Worm (Caenorhabditis elegans) whole organism, L2 larva: Measurements from ENCODE around the gene Y61A9LA.4.

ENCODE experiments used
- C34F6.9 ChIP-seq: fragments of 150-350 bp; optimal IDR thresholded peaks from 2 replicates; lab custom pipeline; 2014; ENCODE audit warnings: missing biosample characterization, missing genetic modification characterization
- F13H6.1 ChIP-seq: sonication (generic microtip); optimal IDR thresholded peaks from 2 replicates; lab custom pipeline; 2016; ENCODE audit warnings: missing genetic modification characterization, missing compliant biosample characterization
- R02D3.7 ChIP-seq: fragments of 150-350 bp; optimal IDR thresholded peaks from 2 replicates; lab custom pipeline; 2014; ENCODE audit warnings: missing biosample characterization, missing genetic modification characterization
- Y55F3AM.14 ChIP-seq: fragments of 200-800 bp; sonication (Bioruptor generic); optimal IDR thresholded peaks from 2 replicates; lab custom pipeline; 2018; ENCODE audit warnings: mild to moderate bottlenecking, missing genetic modification characterization, missing compliant biosample characterization
- ZK546.5 ChIP-seq: sonication (generic microtip); optimal IDR thresholded peaks from 2 replicates; lab custom pipeline; 2017; ENCODE audit warnings: missing biosample characterization, missing genetic modification characterization
- alr-1 ChIP-seq: fragments of 150-350 bp; optimal IDR thresholded peaks from 2 replicates; lab custom pipeline; 2014; ENCODE audit warnings: missing biosample characterization, missing genetic modification characterization
- aly-2 ChIP-seq: fragments of 150-350 bp; optimal IDR thresholded peaks from 2 replicates; lab custom pipeline; 2014; ENCODE audit warnings: missing biosample characterization, missing genetic modification characterization
- ama-1 ChIP-seq: fragments of 150-350 bp; optimal IDR thresholded peaks from 2 replicates; lab custom pipeline; 2018; ENCODE audit warnings: inconsistent platforms
- blmp-1 ChIP-seq: sonication (generic microtip); optimal IDR thresholded peaks from 2 replicates; lab custom pipeline; 2017; ENCODE audit warnings: missing genetic modification characterization, mild to moderate bottlenecking, missing compliant biosample characterization, antibody characterized with exemption, moderate library complexity; ENCODE audit not compliant: insufficient read depth
- ceh-16 ChIP-seq: fragments of 150-350 bp; optimal IDR thresholded peaks from 2 replicates; lab custom pipeline; 2014; ENCODE audit warnings: missing biosample characterization, missing genetic modification characterization
- ceh-82 ChIP-seq: fragments of 150-350 bp; optimal IDR thresholded peaks from 2 replicates; lab custom pipeline; 2014; ENCODE audit warnings: missing biosample characterization, missing genetic modification characterization
- crh-2 ChIP-seq: sonication (generic microtip); optimal IDR thresholded peaks from 2 replicates; lab custom pipeline; 2017; ENCODE audit warnings: missing biosample characterization, missing genetic modification characterization
- dmd-4 ChIP-seq: sonication (generic microtip); optimal IDR thresholded peaks from 2 replicates; lab custom pipeline; 2017; ENCODE audit warnings: missing biosample characterization, missing genetic modification characterization
- egl-27 ChIP-seq: sonication (generic microtip); optimal IDR thresholded peaks from 3 replicates; lab custom pipeline; 2017; ENCODE audit warnings: missing biosample characterization, missing genetic modification reagents, missing genetic modification characterization
- elt-1 ChIP-seq: fragments of 150-350 bp; optimal IDR thresholded peaks from 2 replicates; lab custom pipeline; 2014; ENCODE audit warnings: missing biosample characterization, missing genetic modification characterization
- elt-3 ChIP-seq: sonication (generic microtip); optimal IDR thresholded peaks from 2 replicates; lab custom pipeline; 2017; ENCODE audit warnings: missing biosample characterization, missing genetic modification characterization
- fos-1 ChIP-seq: fragments of 150-350 bp; optimal IDR thresholded peaks from 2 replicates; lab custom pipeline; 2014; ENCODE audit warnings: missing biosample characterization, missing genetic modification characterization
- gmeb-1 ChIP-seq: fragments of 150-350 bp; optimal IDR thresholded peaks from 2 replicates; lab custom pipeline; 2014; ENCODE audit warnings: missing biosample characterization, missing genetic modification characterization
- lin-11 ChIP-seq: fragments of 150-350 bp; sonication (generic microtip); optimal IDR thresholded peaks from 2 replicates; lab custom pipeline; 2014; ENCODE audit warnings: missing biosample characterization, missing genetic modification characterization, inconsistent platforms, mixed read lengths
- lin-13 ChIP-seq: fragments of 150-350 bp; optimal IDR thresholded peaks from 2 replicates; lab custom pipeline; 2014; ENCODE audit warnings: missing biosample characterization, missing genetic modification reagents, missing genetic modification characterization
- lin-39 ChIP-seq: fragments of 150-350 bp; optimal IDR thresholded peaks from 2 replicates; lab custom pipeline; 2014; ENCODE audit warnings: missing biosample characterization, missing genetic modification reagents, missing genetic modification characterization
- lsy-2 ChIP-seq, 2 experiments: fragments of 150-350 bp in 1 of 2; sonication (generic microtip) in 1 of 2; optimal IDR thresholded peaks; 2 replicates each; lab custom pipeline; 2014 to 2017; ENCODE audit warnings: missing biosample characterization in 2 of 2, missing genetic modification characterization in 2 of 2
- mab-5 ChIP-seq: fragments of 150-350 bp; optimal IDR thresholded peaks from 2 replicates; lab custom pipeline; 2014; ENCODE audit warnings: missing biosample characterization, missing genetic modification characterization
- mbf-1 ChIP-seq: sonication (generic microtip); optimal IDR thresholded peaks from 2 replicates; lab custom pipeline; 2017; ENCODE audit warnings: missing biosample characterization, missing genetic modification characterization
- mdl-1 ChIP-seq, 2 experiments: fragments of 150-350 bp in 1 of 2; sonication (generic microtip) in 1 of 2; optimal IDR thresholded peaks; 2 replicates each; lab custom pipeline; 2017; ENCODE audit warnings: missing biosample characterization in 2 of 2, missing genetic modification characterization in 2 of 2
- nhr-10 ChIP-seq: sonication (generic microtip); optimal IDR thresholded peaks from 2 replicates; lab custom pipeline; 2017; ENCODE audit warnings: missing biosample characterization, missing genetic modification characterization
- nhr-11 ChIP-seq: fragments of 150-350 bp; optimal IDR thresholded peaks from 2 replicates; lab custom pipeline; 2014; ENCODE audit warnings: missing biosample characterization, missing genetic modification characterization
- nhr-12 ChIP-seq: fragments of 150-350 bp; optimal IDR thresholded peaks from 2 replicates; lab custom pipeline; 2014; ENCODE audit warnings: missing biosample characterization, missing genetic modification characterization
- nhr-129 ChIP-seq: fragments of 150-350 bp; optimal IDR thresholded peaks from 2 replicates; lab custom pipeline; 2014; ENCODE audit warnings: missing biosample characterization, missing genetic modification characterization
- nhr-21 ChIP-seq: fragments of 150-350 bp; optimal IDR thresholded peaks from 2 replicates; lab custom pipeline; 2014; ENCODE audit warnings: missing biosample characterization, missing genetic modification characterization
- nhr-23 ChIP-seq: fragments of 150-350 bp; optimal IDR thresholded peaks from 2 replicates; lab custom pipeline; 2014; ENCODE audit warnings: missing biosample characterization, missing genetic modification reagents, missing genetic modification characterization
- nhr-237 ChIP-seq: fragments of 150-350 bp; optimal IDR thresholded peaks from 2 replicates; lab custom pipeline; 2014; ENCODE audit warnings: missing biosample characterization, missing genetic modification characterization
- nhr-25 ChIP-seq: fragments of 150-350 bp; sonication (generic microtip); optimal IDR thresholded peaks from 3 replicates; lab custom pipeline; 2014; ENCODE audit warnings: missing biosample characterization, missing genetic modification characterization
- nhr-6 ChIP-seq: fragments of 150-350 bp; optimal IDR thresholded peaks from 2 replicates; lab custom pipeline; 2014; ENCODE audit warnings: missing biosample characterization, missing genetic modification characterization
- nhr-77 ChIP-seq: fragments of 150-350 bp; optimal IDR thresholded peaks from 2 replicates; lab custom pipeline; 2014; ENCODE audit warnings: missing biosample characterization, missing genetic modification characterization
- peb-1 ChIP-seq: fragments of 150-350 bp; optimal IDR thresholded peaks from 2 replicates; lab custom pipeline; 2014; ENCODE audit warnings: missing biosample characterization, missing genetic modification characterization
- sem-4 ChIP-seq: fragments of 150-350 bp; optimal IDR thresholded peaks from 2 replicates; lab custom pipeline; 2014; ENCODE audit warnings: missing biosample characterization, missing genetic modification reagents, missing genetic modification characterization
- skn-1 ChIP-seq: sonication (generic microtip); optimal IDR thresholded peaks from 2 replicates; lab custom pipeline; 2017; ENCODE audit warnings: missing biosample characterization, missing genetic modification characterization
- sma-3 ChIP-seq: sonication (generic microtip); optimal IDR thresholded peaks from 2 replicates; lab custom pipeline; 2016; ENCODE audit warnings: missing genetic modification reagents, missing genetic modification characterization, missing compliant biosample characterization
- sma-9 ChIP-seq, 2 experiments: fragments of 150-350 bp in 1 of 2; sonication (generic microtip) in 1 of 2; optimal IDR thresholded peaks; 2 replicates each; lab custom pipeline; 2014 to 2016; ENCODE audit warnings: missing genetic modification characterization in 2 of 2, mild to moderate bottlenecking in 1 of 2, missing biosample characterization in 1 of 2, missing compliant biosample characterization in 1 of 2, missing genetic modification reagents in 1 of 2, moderate library complexity in 1 of 2
- snpc-4 ChIP-seq: fragments of 150-350 bp; optimal IDR thresholded peaks from 2 replicates; lab custom pipeline; 2014; ENCODE audit warnings: missing biosample characterization, missing genetic modification characterization
- unc-39 ChIP-seq: fragments of 150-350 bp; optimal IDR thresholded peaks from 2 replicates; lab custom pipeline; 2014; ENCODE audit warnings: missing biosample characterization, missing genetic modification characterization
- unc-55 ChIP-seq: fragments of 150-350 bp; sonication (generic microtip); optimal IDR thresholded peaks from 3 replicates; lab custom pipeline; 2014; ENCODE audit warnings: missing biosample characterization, missing genetic modification reagents, missing genetic modification characterization
- unc-62 ChIP-seq: fragments of 150-350 bp; optimal IDR thresholded peaks from 2 replicates; lab custom pipeline; 2014; ENCODE audit warnings: missing biosample characterization, missing genetic modification reagents, missing genetic modification characterization
- zag-1 ChIP-seq: fragments of 150-350 bp; optimal IDR thresholded peaks from 2 replicates; lab custom pipeline; 2014; ENCODE audit warnings: missing biosample characterization, missing genetic modification characterization
- ztf-1 ChIP-seq: fragments of 200-800 bp; sonication (Bioruptor generic); conservative IDR thresholded peaks from 2 replicates; pipeline ENCODE4 v1.3.6; 2022; ENCODE audit warnings: missing genetic modification characterization, missing compliant biosample characterization
- ztf-11 ChIP-seq: sonication (generic microtip); optimal IDR thresholded peaks from 2 replicates; lab custom pipeline; 2017; ENCODE audit warnings: missing biosample characterization, missing genetic modification characterization
- ztf-4 ChIP-seq: fragments of 150-350 bp; optimal IDR thresholded peaks from 2 replicates; lab custom pipeline; 2014; ENCODE audit warnings: missing biosample characterization, missing genetic modification characterization

The Y61A9LA.4 gene

ce11 chrV:4546854-4547253, 13.7 kb upstream of the Y61A9LA.4 start:
- TF ChIP-seq mab-5 (tag; lab: Kevin White, UChicago) (no peak), elt-3 (tag; lab: Kevin White, UChicago) (no peak), ceh-16 (tag; lab: Kevin White, UChicago) (no peak), R02D3.7 (tag; lab: Kevin White, UChicago) (no peak), nhr-12 (no peak)
- TF ChIP-seq, all 48 proteins: peak for 0

DNA sequence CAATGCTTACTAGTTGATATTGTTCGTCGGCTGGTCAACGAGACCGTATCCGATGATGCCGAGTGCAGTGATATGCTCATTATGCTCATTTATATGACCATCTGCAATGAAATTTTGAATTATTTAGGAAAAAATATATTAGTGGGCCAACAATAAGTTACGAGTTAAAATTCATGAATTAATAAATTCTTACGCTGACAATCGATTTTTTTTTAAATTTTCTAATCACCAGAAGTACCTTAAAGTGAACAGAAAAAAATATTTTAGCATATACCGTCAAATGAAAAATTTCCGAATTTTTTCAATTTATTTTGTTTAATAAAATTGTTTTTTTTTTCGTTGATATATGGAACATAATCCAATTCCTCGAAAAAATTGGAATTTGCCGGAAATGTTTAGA, 11.3 kb upstream of the Y61A9LA.4 start, which contains the start of gene sos-1:
Gene sos-1, minus strand, starts transcription at position 101 of the 400 bp plus-strand sequence.
- TF ChIP-seq lin-13 (GFP tag; lab: Kevin White, UChicago), result no peak
- TF ChIP-seq blmp-1 (tag; lab: Kevin White, UChicago), result no peak

DNA sequence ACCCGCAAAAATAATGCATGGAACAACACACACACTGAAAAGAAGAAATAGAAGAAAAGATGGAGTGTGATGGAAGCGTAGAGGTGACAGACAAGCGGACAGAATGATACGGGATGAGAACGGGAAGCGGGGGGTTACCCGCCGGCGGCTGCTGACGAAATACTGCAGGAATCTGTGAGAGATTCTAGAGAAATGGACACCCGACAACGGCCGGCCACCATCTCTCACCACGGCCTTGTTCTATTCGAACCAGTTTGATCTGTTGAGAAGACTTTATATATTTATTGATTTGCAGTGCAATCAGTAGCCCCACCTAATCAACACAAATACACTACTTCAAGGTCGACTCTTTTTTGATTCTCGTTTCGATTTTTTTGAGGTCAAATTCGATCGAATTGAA, 10.1 kb upstream of the Y61A9LA.4 start:
- no peak for TF ChIP-seq nhr-10 (tag; lab: Kevin White, UChicago)
- peak; percentile 21 for TF ChIP-seq crh-2 (tag; lab: Kevin White, UChicago)
- TF ChIP-seq sma-3 (GFP tag; lab: Kevin White, UChicago), result peak; percentile 68
- peak; percentile 8 for TF ChIP-seq gmeb-1 (tag; lab: Kevin White, UChicago)
- peak; percentile 69 for TF ChIP-seq nhr-25 (tag; lab: Kevin White, UChicago)
- TF ChIP-seq sem-4 (tag; lab: Kevin White, UChicago), result peak; percentile 40
- TF ChIP-seq nhr-11 (tag; lab: Kevin White, UChicago), result no peak
- TF ChIP-seq sma-9 (GFP tag; optimal IDR thresholded peaks at IDR 0.05; lab: Kevin White, UChicago), result no peak
- TF ChIP-seq sma-9 (tag; optimal IDR thresholded peaks at IDR 0.05; lab: Kevin White, UChicago), result no peak
- no peak for TF ChIP-seq aly-2 (tag; lab: Kevin White, UChicago)
- TF ChIP-seq ztf-11 (tag; lab: Kevin White, UChicago), result no peak
- no peak for TF ChIP-seq nhr-6 (tag; lab: Kevin White, UChicago)
- peak; percentile 38 for TF ChIP-seq unc-55 (GFP tag; lab: Kevin White, UChicago)
- TF ChIP-seq unc-62 (GFP tag; lab: Kevin White, UChicago), result no peak
- TF ChIP-seq nhr-129, result peak; percentile 67
- no peak for TF ChIP-seq peb-1 (tag; lab: Kevin White, UChicago)
- TF ChIP-seq ama-1, result no peak
- TF ChIP-seq skn-1 (tag; lab: Kevin White, UChicago), result no peak
- TF ChIP-seq elt-1 (tag; lab: Kevin White, UChicago), result no peak
- TF ChIP-seq nhr-12, result no peak
- no peak for TF ChIP-seq mbf-1
- no peak for TF ChIP-seq R02D3.7 (tag; lab: Kevin White, UChicago)
- TF ChIP-seq snpc-4 (tag; lab: Kevin White, UChicago), result no peak
- no peak for TF ChIP-seq ZK546.5 (tag; lab: Kevin White, UChicago)
- no peak for TF ChIP-seq elt-3 (tag; lab: Kevin White, UChicago)
- no peak for TF ChIP-seq lin-11 (tag; lab: Kevin White, UChicago)
- no peak for TF ChIP-seq alr-1 (tag; lab: Kevin White, UChicago)
- peak; percentile 35 for TF ChIP-seq nhr-21 (tag; lab: Kevin White, UChicago)
- TF ChIP-seq mdl-1 (tag; optimal IDR thresholded peaks at IDR 0.05; lab: Kevin White, UChicago), result no peak
- peak; percentile 40 for TF ChIP-seq blmp-1 (tag; lab: Kevin White, UChicago)
- TF ChIP-seq nhr-23 (tag; lab: Kevin White, UChicago), result no peak
- no peak for TF ChIP-seq ztf-1 (GFP tag; lab: Robert Waterston, UW)
- no peak for TF ChIP-seq unc-39 (tag; lab: Kevin White, UChicago)
- no peak for TF ChIP-seq zag-1 (tag; lab: Kevin White, UChicago)
- TF ChIP-seq F13H6.1 (tag; lab: Kevin White, UChicago), result peak; percentile 53
- TF ChIP-seq C34F6.9 (tag; lab: Kevin White, UChicago), result peak; percentile 5
- TF ChIP-seq lsy-2 (tag; optimal IDR thresholded peaks at IDR 0.05; lab: Kevin White, UChicago), result peak in 1 of 2 experiments; percentile 41
- peak; percentile 54 for TF ChIP-seq fos-1 (tag; lab: Kevin White, UChicago)
- TF ChIP-seq lin-39 (tag; lab: Kevin White, UChicago), result no peak
- TF ChIP-seq nhr-77 (tag; lab: Kevin White, UChicago), result no peak
- TF ChIP-seq nhr-237, result no peak
- TF ChIP-seq ceh-82 (tag; lab: Kevin White, UChicago), result no peak
- TF ChIP-seq mab-5 (tag; lab: Kevin White, UChicago), result no peak
- TF ChIP-seq Y55F3AM.14 (GFP tag; lab: Kevin White, UChicago), result no peak
- no peak for TF ChIP-seq dmd-4 (tag; lab: Kevin White, UChicago)
- TF ChIP-seq ztf-4, result no peak
- peak; percentile 1 for TF ChIP-seq lin-13 (GFP tag; lab: Kevin White, UChicago)
- TF ChIP-seq egl-27 (tag; lab: Kevin White, UChicago), result no peak
- no peak for TF ChIP-seq ceh-16 (tag; lab: Kevin White, UChicago)
